Worm (Caenorhabditis elegans): ENCODE results near the gene nspc-17.

The nspc-17 gene

DNA sequence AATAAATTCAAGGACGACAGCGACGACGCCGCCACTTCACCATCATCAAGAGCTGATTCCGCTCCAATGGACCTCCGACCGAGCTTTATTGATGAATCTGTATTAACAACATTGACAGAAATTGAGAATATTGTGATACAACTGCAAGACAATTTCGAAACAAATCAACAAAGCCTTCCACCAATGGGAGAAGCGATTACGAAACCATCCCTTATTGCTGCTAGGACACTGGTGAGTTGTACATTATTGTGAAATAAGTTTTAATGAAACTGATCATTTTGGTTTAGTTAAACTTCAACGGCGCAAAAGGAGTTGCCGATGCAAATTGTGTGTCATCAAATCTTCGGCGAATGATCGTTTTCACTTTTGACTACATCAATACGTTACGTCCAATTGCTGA lies 34.1 kb upstream of the nspc-17 start:
- TF ChIP-seq ztf-4 (tag; optimal IDR thresholded peaks at IDR 0.05) (no peak), sea-2 (GFP tag; optimal IDR thresholded peaks at IDR 0.05) (no peak), R02D3.7 (tag; optimal IDR thresholded peaks at IDR 0.05) (no peak), lsy-12 (tag; optimal IDR thresholded peaks at IDR 0.05) (no peak), nhr-76 (tag; optimal IDR thresholded peaks at IDR 0.05) (no peak), tbx-2 (tag; optimal IDR thresholded peaks at IDR 0.05) (no peak)

DNA sequence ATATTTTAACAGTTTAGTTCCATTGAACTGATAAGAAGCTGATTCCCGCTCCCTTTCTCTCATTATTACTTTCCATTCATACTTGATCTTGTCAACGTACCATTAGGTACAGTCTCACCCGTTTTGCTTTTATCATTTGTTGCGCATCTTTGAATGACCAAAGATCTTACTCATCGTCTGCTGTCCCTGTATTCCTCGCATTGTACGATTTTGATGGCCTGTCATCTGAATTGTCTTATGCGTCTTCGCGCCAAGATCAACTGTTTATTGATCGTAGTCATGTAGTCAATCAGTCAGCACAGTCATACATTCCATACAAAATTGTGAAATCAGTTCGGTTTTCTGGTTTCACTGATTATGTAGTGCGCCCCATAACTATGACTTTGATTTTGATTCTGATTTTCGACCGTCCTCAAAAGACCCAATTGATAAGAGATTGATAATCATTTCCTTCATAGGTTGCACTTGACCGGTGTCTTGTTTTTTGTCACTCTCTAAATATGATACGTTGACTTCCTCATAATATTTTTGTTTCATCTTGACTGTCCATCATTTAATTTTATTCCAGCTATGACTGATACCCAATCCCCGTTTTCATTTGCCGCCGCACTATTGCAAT lies 33.1 kb upstream of the nspc-17 start, which contains the start of gene nhr-3:
nhr-3 (plus strand) TSS at position 569 of the 619 bp plus-strand sequence.
- no peak for TF ChIP-seq hmg-11 (tag; optimal IDR thresholded peaks at IDR 0.05)
- peak; percentile 48 for TF ChIP-seq nhr-23 (tag; optimal IDR thresholded peaks at IDR 0.05)
- TF ChIP-seq ama-1 (optimal IDR thresholded peaks at IDR 0.05), result no peak
- no peak for TF ChIP-seq mml-1 (tag; optimal IDR thresholded peaks at IDR 0.05)
- peak; percentile 58 for TF ChIP-seq nhr-25 (tag; optimal IDR thresholded peaks at IDR 0.05)
- no peak for TF ChIP-seq eor-1 (tag; optimal IDR thresholded peaks at IDR 0.05)
- peak in 2 of 3 experiments; percentile 27 to 53 for TF ChIP-seq elt-3 (tag; optimal IDR thresholded peaks at IDR 0.05)
- TF ChIP-seq R02D3.7 (tag; optimal IDR thresholded peaks at IDR 0.05), result no peak
- TF ChIP-seq pqm-1 (tag; optimal IDR thresholded peaks at IDR 0.05), result peak; percentile 79
- no peak for TF ChIP-seq sea-2 (GFP tag; optimal IDR thresholded peaks at IDR 0.05)
- TF ChIP-seq ceh-28 (tag; optimal IDR thresholded peaks at IDR 0.05), result peak; percentile 51
- TF ChIP-seq mdl-1 (tag; optimal IDR thresholded peaks at IDR 0.05), result peak; percentile 18
- peak; percentile 79 for TF ChIP-seq elt-2 (tag; optimal IDR thresholded peaks at IDR 0.05)
- no peak for TF ChIP-seq aly-2 (tag; optimal IDR thresholded peaks at IDR 0.05)
- TF ChIP-seq unc-62 (GFP tag; optimal IDR thresholded peaks at IDR 0.05), result peak; percentile 39
- no peak for TF ChIP-seq lsy-12 (tag; optimal IDR thresholded peaks at IDR 0.05)

DNA sequence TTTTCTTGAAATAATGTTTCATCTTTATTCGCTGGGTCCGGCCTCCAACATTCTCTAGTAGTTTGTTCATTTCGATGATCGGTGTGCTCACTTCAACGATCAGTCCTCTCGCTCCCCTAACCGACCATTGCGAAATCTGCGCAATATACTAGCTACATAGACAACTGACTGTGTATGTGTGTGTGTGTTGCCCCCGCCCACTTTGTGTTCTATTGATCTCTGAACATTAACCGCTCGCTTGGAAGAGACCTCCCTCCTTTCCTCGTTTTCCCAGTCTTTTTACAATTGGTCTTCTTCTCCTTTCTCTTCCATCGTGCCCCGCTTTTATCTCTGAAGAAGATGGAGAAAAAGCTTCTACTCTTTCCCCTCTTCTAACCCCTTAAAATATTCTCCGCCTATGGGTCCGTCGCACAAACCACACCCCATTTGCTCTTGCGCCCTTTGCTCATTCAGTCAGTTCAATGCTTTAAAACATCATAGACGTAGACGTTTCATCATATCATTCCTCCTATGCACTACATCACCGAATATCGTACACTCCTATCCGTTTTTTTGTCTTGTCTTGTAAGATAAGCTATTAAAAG lies 32.5 kb upstream of the nspc-17 start:
- no peak for TF ChIP-seq pqm-1 (tag; optimal IDR thresholded peaks at IDR 0.05)
- TF ChIP-seq ceh-16 (tag; optimal IDR thresholded peaks at IDR 0.05), result no peak
- peak; percentile 75 for TF ChIP-seq nfya-1 (tag; optimal IDR thresholded peaks at IDR 0.05; ENCODE audit: insufficient read depth)
- TF ChIP-seq eor-1 (tag; optimal IDR thresholded peaks at IDR 0.05), result no peak
- no peak for TF ChIP-seq jun-1 (tag; optimal IDR thresholded peaks at IDR 0.05)
- TF ChIP-seq nhr-43 (tag; optimal IDR thresholded peaks at IDR 0.05; ENCODE audit: poor library complexity, severe bottlenecking), result peak; percentile 38
- no peak for TF ChIP-seq nhr-28 (tag; optimal IDR thresholded peaks at IDR 0.05)
- peak; percentile 47 for TF ChIP-seq tbx-2 (tag; optimal IDR thresholded peaks at IDR 0.05)
- TF ChIP-seq nhr-11 (tag; optimal IDR thresholded peaks at IDR 0.05), result no peak
- no peak for TF ChIP-seq ama-1 (optimal IDR thresholded peaks at IDR 0.05)
- TF ChIP-seq lsy-12 (tag; optimal IDR thresholded peaks at IDR 0.05), result peak; percentile 13
- peak; percentile 8 for TF ChIP-seq ceh-28 (tag; optimal IDR thresholded peaks at IDR 0.05)
- TF ChIP-seq nhr-12 (tag; optimal IDR thresholded peaks at IDR 0.05), result no peak
- TF ChIP-seq unc-62 (GFP tag; optimal IDR thresholded peaks at IDR 0.05), result no peak
- TF ChIP-seq sea-2 (GFP tag; optimal IDR thresholded peaks at IDR 0.05), result peak; percentile 48
- peak; percentile 20 for TF ChIP-seq fkh-10 (GFP tag; optimal IDR thresholded peaks at IDR 0.05)
- peak; percentile 10 for TF ChIP-seq nhr-23 (tag; optimal IDR thresholded peaks at IDR 0.05)
- TF ChIP-seq ztf-11 (tag; optimal IDR thresholded peaks at IDR 0.05), result no peak
- peak; percentile 5 for TF ChIP-seq zag-1 (tag; optimal IDR thresholded peaks at IDR 0.05)
- TF ChIP-seq nhr-77 (tag; optimal IDR thresholded peaks at IDR 0.05), result no peak
- TF ChIP-seq egl-5 (tag; optimal IDR thresholded peaks at IDR 0.05), result no peak
- peak; percentile 10 for TF ChIP-seq mdl-1 (tag; optimal IDR thresholded peaks at IDR 0.05)
- TF ChIP-seq elt-2 (tag; optimal IDR thresholded peaks at IDR 0.05), result no peak
- no peak for TF ChIP-seq daf-12 (tag; optimal IDR thresholded peaks at IDR 0.05)
- TF ChIP-seq ceh-9 (tag; optimal IDR thresholded peaks at IDR 0.05), result no peak
- no peak for TF ChIP-seq nhr-25 (tag; optimal IDR thresholded peaks at IDR 0.05)
- TF ChIP-seq fos-1 (tag; optimal IDR thresholded peaks at IDR 0.05), result no peak
- peak; percentile 80 for TF ChIP-seq lin-39 (tag; optimal IDR thresholded peaks at IDR 0.05)
- peak; percentile 12 for TF ChIP-seq hmg-11 (tag; optimal IDR thresholded peaks at IDR 0.05)
- no peak for TF ChIP-seq egl-27 (tag; optimal IDR thresholded peaks at IDR 0.05)
- TF ChIP-seq ZK546.5 (tag; optimal IDR thresholded peaks at IDR 0.05), result no peak
- peak; percentile 60 for TF ChIP-seq pha-4 (tag; optimal IDR thresholded peaks at IDR 0.05)
- no peak for TF ChIP-seq nhr-237 (tag; optimal IDR thresholded peaks at IDR 0.05)
- TF ChIP-seq ztf-4 (tag; optimal IDR thresholded peaks at IDR 0.05), result no peak
- no peak for TF ChIP-seq R02D3.7 (tag; optimal IDR thresholded peaks at IDR 0.05)
- no peak for TF ChIP-seq snpc-4 (tag; optimal IDR thresholded peaks at IDR 0.05)
- no peak for TF ChIP-seq aly-2 (tag; optimal IDR thresholded peaks at IDR 0.05)
- no peak for TF ChIP-seq ceh-82 (tag; optimal IDR thresholded peaks at IDR 0.05)
- no peak for TF ChIP-seq lin-15B (tag; optimal IDR thresholded peaks at IDR 0.05)
- peak; percentile 65 for TF ChIP-seq fkh-2 (tag; optimal IDR thresholded peaks at IDR 0.05)

Measured in whole organism, L3 larva.